Worm (Caenorhabditis elegans) whole organism, early embryonic: Measurements from ENCODE around the gene C13A2.10.
"Not testable (repeated sequence)": the region's sequence is repeated elsewhere in the genome, so short reads cannot be mapped to it uniquely, and the experiment has no call there.

ENCODE experiments used
- B0310.2 ChIP-seq: sonication (generic microtip); optimal IDR thresholded peaks from 2 replicates; lab custom pipeline; 2016; ENCODE audit warnings: mild to moderate bottlenecking, missing genetic modification characterization, missing compliant biosample characterization
- F13C5.2 ChIP-seq: sonication (generic microtip); optimal IDR thresholded peaks from 2 replicates; lab custom pipeline; 2017; ENCODE audit warnings: mild to moderate bottlenecking, missing genetic modification characterization, inconsistent platforms, missing compliant biosample characterization
- aly-1 ChIP-seq: sonication (generic microtip); optimal IDR thresholded peaks from 2 replicates; lab custom pipeline; 2016; ENCODE audit warnings: missing genetic modification characterization, missing compliant biosample characterization
- ama-1 ChIP-seq: fragments of 150-350 bp; optimal IDR thresholded peaks from 2 replicates; lab custom pipeline; 2014
- ceh-13 ChIP-seq: fragments of 200-800 bp; sonication (Bioruptor generic); optimal IDR thresholded peaks from 2 replicates; lab custom pipeline; 2018; ENCODE audit warnings: mild to moderate bottlenecking, missing genetic modification characterization, missing compliant biosample characterization
- ceh-36 ChIP-seq: sonication (generic microtip); optimal IDR thresholded peaks from 2 replicates; lab custom pipeline; 2016; ENCODE audit warnings: missing genetic modification characterization, inconsistent platforms, missing compliant biosample characterization
- ets-7 ChIP-seq: sonication (generic microtip); optimal IDR thresholded peaks from 2 replicates; lab custom pipeline; 2016; ENCODE audit warnings: missing genotype, missing genetic modification characterization, missing compliant biosample characterization
- flt-1 ChIP-seq: fragments of 200-800 bp; sonication (Bioruptor generic); IDR thresholded peaks from 2 replicates; pipeline ENCODE4 v1.3.6; 2022; ENCODE audit warnings: missing genetic modification characterization, missing compliant biosample characterization
- hmbx-1 ChIP-seq: sonication (generic microtip); optimal IDR thresholded peaks from 2 replicates; lab custom pipeline; 2016; ENCODE audit warnings: mild to moderate bottlenecking, missing genetic modification characterization, missing compliant biosample characterization
- hmg-4 ChIP-seq: fragments of 200-800 bp; sonication (Bioruptor generic); optimal IDR thresholded peaks from 2 replicates; lab custom pipeline; 2018; ENCODE audit warnings: mild to moderate bottlenecking, missing genetic modification characterization, missing compliant biosample characterization
- hnd-1 ChIP-seq: sonication (generic microtip); optimal IDR thresholded peaks from 2 replicates; lab custom pipeline; 2016; ENCODE audit warnings: missing genetic modification characterization, missing compliant biosample characterization
- pes-1 ChIP-seq: fragments of 200-800 bp; sonication (Bioruptor generic); IDR thresholded peaks from 2 replicates; pipeline ENCODE4 v1.3.6; 2022; ENCODE audit warnings: missing genetic modification reagents, missing genetic modification characterization, missing compliant biosample characterization
- scrt-1 ChIP-seq: fragments of 200-800 bp; sonication (Bioruptor generic); IDR thresholded peaks from 2 replicates; pipeline ENCODE4 v1.3.6; 2022; ENCODE audit warnings: missing genetic modification characterization, missing compliant biosample characterization
- sea-1 ChIP-seq: fragments of 200-800 bp; sonication (Bioruptor generic); conservative IDR thresholded peaks from 2 replicates; pipeline ENCODE4 v1.3.6; 2022; ENCODE audit warnings: missing genetic modification characterization, missing compliant biosample characterization
- tbx-11 ChIP-seq: fragments of 200-800 bp; sonication (Bioruptor generic); IDR thresholded peaks from 2 replicates; pipeline ENCODE4 v1.3.6; 2022; ENCODE audit warnings: missing genetic modification characterization, missing compliant biosample characterization
- tbx-37 ChIP-seq: fragments of 200-800 bp; sonication (Bioruptor generic); conservative IDR thresholded peaks from 2 replicates; pipeline ENCODE4 v1.3.6; 2022; ENCODE audit warnings: missing genetic modification reagents, missing genetic modification characterization, missing compliant biosample characterization
- tra-4 ChIP-seq: sonication (generic microtip); optimal IDR thresholded peaks from 2 replicates; lab custom pipeline; 2017; ENCODE audit warnings: missing genetic modification characterization, missing compliant biosample characterization

The C13A2.10 gene

DNA sequence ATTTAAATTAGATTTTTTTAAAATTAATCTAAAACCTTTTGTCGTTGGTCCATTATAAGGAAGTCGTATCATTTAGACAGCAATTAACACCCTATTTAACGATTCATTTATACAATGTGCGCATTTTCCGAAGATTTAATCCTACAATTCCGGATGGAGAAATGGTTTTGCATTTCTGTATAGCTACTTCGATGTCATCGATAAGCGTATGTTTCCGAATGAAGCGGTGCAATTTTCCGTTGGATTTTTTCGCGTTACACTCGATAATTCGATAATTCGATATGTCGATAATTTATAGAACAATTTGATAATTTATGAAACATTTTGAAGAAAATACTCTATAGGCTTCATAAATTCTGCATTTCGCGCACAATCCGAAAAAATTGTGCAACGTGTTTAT lies at the start of gene C13A2.10:
Gene C13A2.10, minus strand, starts transcription at position 101 of the 400 bp plus-strand sequence.
- TF ChIP-seq B0310.2: no peak
- no peak for TF ChIP-seq ets-7 (tag; lab: Kevin White, UChicago)
- TF ChIP-seq aly-1 (tag; lab: Kevin White, UChicago): no peak
- TF ChIP-seq tbx-37: no peak
- no peak for TF ChIP-seq ama-1 (lab: Kevin White, UChicago)
- no peak for TF ChIP-seq hnd-1
- no peak for TF ChIP-seq tra-4
- no peak for TF ChIP-seq hmg-4 (GFP tag; lab: Kevin White, UChicago)
- TF ChIP-seq pes-1 (GFP tag; lab: Robert Waterston, UW): no peak

- TF ChIP-seq tbx-37 (no peak), aly-1 (tag; lab: Kevin White, UChicago) (no peak), hmg-4 (GFP tag; lab: Kevin White, UChicago) (no peak), scrt-1 (GFP tag; lab: Robert Waterston, UW) (no peak), hnd-1 (no peak), ceh-36 (no peak), ceh-13 (GFP tag; lab: Kevin White, UChicago) (no peak), ets-7 (tag; lab: Kevin White, UChicago) (no peak)
These were observed 47.0 kb upstream of the C13A2.10 start, which contains the start of gene F10G2.10 for ce11 chrV:7321915-7322314. TSS of gene F10G2.10 (plus strand) at chrV:7322215.

- TF ChIP-seq F13C5.2: no peak
- TF ChIP-seq flt-1 (GFP tag; lab: Robert Waterston, UW): no peak
- no peak for TF ChIP-seq hmg-4 (GFP tag; lab: Kevin White, UChicago)
- TF ChIP-seq B0310.2: no peak
- no peak for TF ChIP-seq hnd-1
- no peak for TF ChIP-seq scrt-1 (GFP tag; lab: Robert Waterston, UW)
- TF ChIP-seq ceh-13 (GFP tag; lab: Kevin White, UChicago): no peak
- no peak for TF ChIP-seq hmbx-1 (tag; lab: Kevin White, UChicago)
- no peak for TF ChIP-seq ama-1 (lab: Kevin White, UChicago)
- TF ChIP-seq ceh-36: no peak
- TF ChIP-seq aly-1 (tag; lab: Kevin White, UChicago): no peak
- TF ChIP-seq tra-4: no peak
- TF ChIP-seq ets-7 (tag; lab: Kevin White, UChicago): no peak
- TF ChIP-seq tbx-37: no peak
- no peak for TF ChIP-seq tbx-11
- TF ChIP-seq sea-1 (GFP tag; lab: Robert Waterston, UW): no peak
These were observed 46.0 kb upstream of the C13A2.10 start, which contains the start of gene lmd-4 for ce11 chrV:7320909-7321308. TSS of gene lmd-4 (minus strand) at chrV:7321009.

ce11 chrV:7313233-7313632 lies 38.3 kb upstream of the C13A2.10 start, which contains the start of gene srx-6:
TSS of gene srx-6 (minus strand) at chrV:7313333.
- TF ChIP-seq tbx-37 (no peak), ets-7 (tag; lab: Kevin White, UChicago) (no peak), scrt-1 (GFP tag; lab: Robert Waterston, UW) (no peak), hnd-1 (no peak), B0310.2 (no peak), tra-4 (no peak), flt-1 (GFP tag; lab: Robert Waterston, UW) (no peak), hmg-4 (GFP tag; lab: Kevin White, UChicago) (no peak), tbx-11 (no peak), pes-1 (GFP tag; lab: Robert Waterston, UW) (no peak), sea-1 (GFP tag; lab: Robert Waterston, UW) (no peak), F13C5.2 (no peak), ama-1 (lab: Kevin White, UChicago) (no peak), hmbx-1 (tag; lab: Kevin White, UChicago) (no peak), ceh-13 (GFP tag; lab: Kevin White, UChicago) (no peak)

DNA sequence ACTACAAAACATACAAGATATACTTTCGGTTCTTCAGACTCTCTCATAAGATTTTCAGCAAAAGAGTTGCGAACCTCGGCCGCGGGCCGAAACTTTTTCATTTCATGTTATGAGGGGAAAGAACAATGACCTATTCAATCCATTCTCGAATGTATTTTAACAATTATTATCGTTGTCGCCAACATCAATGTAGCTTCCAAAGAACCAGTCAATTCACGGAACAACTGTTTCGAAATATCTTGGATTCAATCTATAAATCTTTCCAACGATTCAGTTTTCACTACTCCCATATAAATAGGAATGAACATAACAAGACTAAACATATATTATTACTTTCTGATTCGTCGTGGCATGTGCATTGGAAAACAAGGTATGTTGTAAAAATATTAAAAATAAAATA lies 32.2 kb upstream of the C13A2.10 start, which contains the start of gene F07G11.1:
Gene F07G11.1, plus strand, starts transcription at position 301 of the 400 bp plus-strand sequence.
- TF ChIP-seq F13C5.2: no peak
- TF ChIP-seq tbx-37: no peak
- no peak for TF ChIP-seq flt-1 (GFP tag; lab: Robert Waterston, UW)
- no peak for TF ChIP-seq tra-4
- TF ChIP-seq ama-1 (lab: Kevin White, UChicago): no peak
- no peak for TF ChIP-seq aly-1 (tag; lab: Kevin White, UChicago)
- TF ChIP-seq hmbx-1 (tag; lab: Kevin White, UChicago): no peak
- TF ChIP-seq hnd-1: no peak
- TF ChIP-seq tbx-11: no peak
- no peak for TF ChIP-seq pes-1 (GFP tag; lab: Robert Waterston, UW)
- TF ChIP-seq ets-7 (tag; lab: Kevin White, UChicago): no peak
- no peak for TF ChIP-seq sea-1 (GFP tag; lab: Robert Waterston, UW)
- no peak for TF ChIP-seq scrt-1 (GFP tag; lab: Robert Waterston, UW)
- no peak for TF ChIP-seq B0310.2
- TF ChIP-seq hmg-4 (GFP tag; lab: Kevin White, UChicago): no peak
- no peak for TF ChIP-seq ceh-13 (GFP tag; lab: Kevin White, UChicago)
- TF ChIP-seq ceh-36: no peak

DNA sequence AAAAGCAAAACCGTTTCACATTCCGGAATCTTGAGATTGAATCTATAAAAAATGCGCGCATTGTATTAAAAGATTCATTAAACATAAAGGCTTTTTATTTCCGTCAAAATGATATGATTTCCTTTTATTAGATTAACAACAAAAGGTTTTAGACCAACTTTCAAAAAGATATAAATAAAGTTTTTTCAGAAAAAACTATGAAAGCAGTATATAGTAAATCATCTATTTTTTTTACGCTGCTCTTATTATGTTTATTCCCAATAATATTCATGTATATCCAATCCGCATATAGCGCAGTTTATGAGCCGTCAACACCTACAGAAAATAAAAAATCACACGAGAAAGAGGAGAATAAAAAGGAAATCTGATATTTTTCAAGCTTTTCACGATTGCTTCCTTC lies 29.6 kb upstream of the C13A2.10 start, which contains the start of gene F07G11.2:
Gene F07G11.2, plus strand, starts transcription at position 301 of the 400 bp plus-strand sequence.
- TF ChIP-seq flt-1 (GFP tag; lab: Robert Waterston, UW); tbx-37; ceh-13 (GFP tag; lab: Kevin White, UChicago): not testable (repeated sequence)

DNA sequence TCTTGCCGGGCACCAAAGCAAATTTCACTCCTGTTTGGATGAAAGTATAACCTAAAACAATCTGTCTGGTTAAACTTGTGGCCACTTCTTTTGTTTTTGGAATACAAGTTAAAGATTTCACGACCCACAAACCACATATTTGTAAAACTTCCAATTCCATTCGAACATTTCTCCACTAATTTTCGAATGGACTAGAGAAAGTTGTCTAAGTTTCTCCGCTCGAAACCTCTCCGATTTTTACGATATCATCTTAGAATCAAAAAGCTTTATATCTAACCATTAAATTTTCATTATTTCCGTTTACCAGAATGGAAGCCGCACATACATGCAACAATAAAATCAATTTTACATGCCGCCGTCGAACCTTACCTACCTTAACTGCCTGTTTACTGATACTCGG lies 23.6 kb upstream of the C13A2.10 start, which contains the start of gene F07G11.3:
Gene F07G11.3, plus strand, starts transcription at position 301 of the 400 bp plus-strand sequence.
- TF ChIP-seq hnd-1: no peak
- TF ChIP-seq ets-7 (tag; lab: Kevin White, UChicago): no peak
- no peak for TF ChIP-seq B0310.2
- no peak for TF ChIP-seq F13C5.2
- no peak for TF ChIP-seq aly-1 (tag; lab: Kevin White, UChicago)
- no peak for TF ChIP-seq tbx-11
- TF ChIP-seq ceh-13 (GFP tag; lab: Kevin White, UChicago): no peak
- no peak for TF ChIP-seq sea-1 (GFP tag; lab: Robert Waterston, UW)
- no peak for TF ChIP-seq ama-1 (lab: Kevin White, UChicago)
- TF ChIP-seq hmbx-1 (tag; lab: Kevin White, UChicago): no peak
- TF ChIP-seq scrt-1 (GFP tag; lab: Robert Waterston, UW): no peak
- TF ChIP-seq tra-4: no peak
- no peak for TF ChIP-seq tbx-37
- no peak for TF ChIP-seq pes-1 (GFP tag; lab: Robert Waterston, UW)
- no peak for TF ChIP-seq flt-1 (GFP tag; lab: Robert Waterston, UW)
- no peak for TF ChIP-seq ceh-36
- no peak for TF ChIP-seq hmg-4 (GFP tag; lab: Kevin White, UChicago)
